Worm (Caenorhabditis elegans): ENCODE measurements around the gene age-1.

Gene age-1

ce11 chrII:11521300-11521699 lies 5.6 kb downstream of the age-1 start, which contains the start of gene Y62F5A.10 (continued):
- no peak for TF ChIP-seq set-16 (GFP tag; IDR thresholded peaks at IDR 0.05)
- no peak for TF ChIP-seq madf-5 (GFP tag; IDR thresholded peaks at IDR 0.05)

DNA sequence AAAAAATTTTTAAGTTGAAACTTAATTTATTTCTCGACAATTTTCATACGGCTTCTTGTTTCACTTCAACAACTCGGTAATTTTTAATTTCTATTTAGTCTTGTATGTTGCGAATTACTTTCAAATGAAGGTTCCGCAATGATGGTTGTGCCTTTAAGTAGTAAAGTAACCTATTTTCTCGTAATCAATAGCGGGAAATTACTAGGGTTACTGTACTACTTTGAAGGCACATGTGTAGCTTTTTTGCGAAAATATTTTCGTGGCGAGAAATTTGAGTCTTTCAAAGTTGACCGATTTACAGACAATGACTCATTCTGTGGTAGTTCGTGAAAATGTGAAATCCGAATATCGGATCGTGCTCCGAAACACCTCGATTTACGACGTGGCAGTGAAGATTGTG lies 8.7 kb downstream of the age-1 start, which contains the start of gene B0334.10:
Gene B0334.10 (plus strand): TSS at position 301 of the 400 bp plus-strand sequence.
- TF ChIP-seq pqm-1 (tag; optimal IDR thresholded peaks at IDR 0.05) (no peak), zag-1 (tag; optimal IDR thresholded peaks at IDR 0.05) (no peak), lir-3 (tag; optimal IDR thresholded peaks at IDR 0.05) (no peak), fkh-10 (GFP tag; optimal IDR thresholded peaks at IDR 0.05) (no peak), ama-1 (optimal IDR thresholded peaks at IDR 0.05) (no peak), F10B5.3 (tag; optimal IDR thresholded peaks at IDR 0.05) (no peak), egl-43 (GFP tag; IDR thresholded peaks at IDR 0.05) (no peak), ceh-32 (tag; optimal IDR thresholded peaks at IDR 0.05; ENCODE audit: poor library complexity) (no peak), hmg-1.1 (GFP tag; IDR thresholded peaks at IDR 0.05) (no peak), mep-1 (tag; optimal IDR thresholded peaks at IDR 0.05) (no peak), nhr-77 (tag; optimal IDR thresholded peaks at IDR 0.05) (no peak), attf-4 (tag; optimal IDR thresholded peaks at IDR 0.05) (no peak), skn-1 (tag; optimal IDR thresholded peaks at IDR 0.05) (no peak), ceh-28 (tag; optimal IDR thresholded peaks at IDR 0.05) (no peak), lin-38 (GFP tag; IDR thresholded peaks at IDR 0.05) (no peak), unc-62 (GFP tag; optimal IDR thresholded peaks at IDR 0.05 in 1 of 2) (no peak), unc-62 (tag; optimal IDR thresholded peaks at IDR 0.05) (no peak), dmd-9 (GFP tag; IDR thresholded peaks at IDR 0.05) (no peak)

- TF ChIP-seq mdt-29 (GFP tag; IDR thresholded peaks at IDR 0.05), result no peak
- TF ChIP-seq zag-1 (tag; optimal IDR thresholded peaks at IDR 0.05), result no peak
- no peak for TF ChIP-seq spr-3 (GFP tag; optimal IDR thresholded peaks at IDR 0.05)
- TF ChIP-seq dmd-9 (GFP tag; IDR thresholded peaks at IDR 0.05), result no peak
- no peak for TF ChIP-seq D1046.2 (GFP tag; IDR thresholded peaks at IDR 0.05)
- no peak for TF ChIP-seq lin-38 (GFP tag; IDR thresholded peaks at IDR 0.05)
- TF ChIP-seq duxl-1 (tag; optimal IDR thresholded peaks at IDR 0.05; ENCODE audit: poor library complexity), result no peak
- no peak for TF ChIP-seq lin-1 (GFP tag; IDR thresholded peaks at IDR 0.05)
- no peak for TF ChIP-seq spr-1 (tag; optimal IDR thresholded peaks at IDR 0.05)
- TF ChIP-seq egl-27 (tag; optimal IDR thresholded peaks at IDR 0.05), result no peak
- TF ChIP-seq arid-1 (GFP tag; conservative IDR thresholded peaks at IDR 0.05), result no peak
- no peak for TF ChIP-seq nhr-41 (GFP tag; IDR thresholded peaks at IDR 0.05)
- TF ChIP-seq dmd-8 (GFP tag; IDR thresholded peaks at IDR 0.05), result no peak
- no peak for TF ChIP-seq unc-130 (GFP tag; optimal IDR thresholded peaks at IDR 0.05)
- TF ChIP-seq F49E8.2 (tag; optimal IDR thresholded peaks at IDR 0.05; ENCODE audit: borderline replicate concordance), result no peak
- no peak for TF ChIP-seq ZK546.5 (tag; optimal IDR thresholded peaks at IDR 0.05)
- TF ChIP-seq mdl-1 (tag; optimal IDR thresholded peaks at IDR 0.05), result no peak
- TF ChIP-seq nhr-25 (tag; optimal IDR thresholded peaks at IDR 0.05; ENCODE audit: borderline replicate concordance, insufficient read depth), result no peak
These were observed 12.1 kb downstream of the age-1 start, which contains the start of gene srh-44 for ce11 chrII:11514775-11515174. srh-44 (plus strand) TSS chrII:11515075.

- TF ChIP-seq ceh-28 (tag; optimal IDR thresholded peaks at IDR 0.05) (no peak), unc-62 (GFP tag; optimal IDR thresholded peaks at IDR 0.05 in 1 of 2) (peak in 1 of 2 experiments; percentile 74), unc-62 (tag; optimal IDR thresholded peaks at IDR 0.05) (no peak), aha-1 (tag) (peak; percentile 59)
These were observed 13.9 kb downstream of the age-1 start for ce11 chrII:11512921-11513320.
